Worm (Caenorhabditis elegans): Measurements from ENCODE around the gene srh-199.

srh-199 gene

DNA sequence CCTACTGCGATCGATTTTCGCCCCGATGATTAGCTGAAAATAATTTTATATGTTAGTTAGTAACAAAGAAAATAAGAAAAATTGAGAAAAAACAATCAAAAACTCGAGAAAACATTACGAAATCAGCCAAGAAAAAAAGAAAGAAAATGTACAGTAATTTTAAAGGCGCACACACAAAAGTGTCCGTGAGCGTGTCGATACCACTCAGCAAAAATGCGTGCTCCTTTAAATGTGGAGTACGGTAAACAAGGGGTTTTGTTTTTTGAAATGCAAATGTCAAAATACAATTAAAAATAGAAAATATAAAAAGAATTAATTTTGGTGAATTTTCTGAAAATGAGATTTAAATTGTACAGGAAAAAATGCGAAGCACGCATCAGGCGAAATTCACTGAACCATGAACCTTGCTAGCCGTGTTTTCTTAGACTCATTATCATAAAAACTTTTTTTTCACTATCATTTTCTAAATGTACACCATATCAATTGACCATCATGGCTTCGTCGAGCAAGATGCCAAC, 49.7 kb downstream of the srh-199 start, which contains the start of gene srw-90:
srw-90 (plus strand) TSS at position 468 of the 518 bp plus-strand sequence.
- TF ChIP-seq xnd-1 (tag; optimal IDR thresholded peaks at IDR 0.05) (peak; percentile 45), F33H1.4 (GFP tag; IDR thresholded peaks at IDR 0.05) (peak; percentile 73), lsl-1 (GFP tag; optimal IDR thresholded peaks at IDR 0.05) (peak; percentile 85), madf-6 (GFP tag; IDR thresholded peaks at IDR 0.05) (peak; percentile 72), madf-8 (GFP tag; conservative IDR thresholded peaks at IDR 0.05) (no peak; the same call in 1 of the 2 replicates)

All from whole organism, young adult.